Worm (Caenorhabditis elegans) whole organism, L2 larva: ENCODE results near the gene dyf-6.

Experiments used
- C34F6.9 ChIP-seq: fragments of 150-350 bp; optimal IDR thresholded peaks from 2 replicates; lab custom pipeline; 2014; ENCODE audit warnings: missing biosample characterization, missing genetic modification characterization
- F13H6.1 ChIP-seq: sonication (generic microtip); optimal IDR thresholded peaks from 2 replicates; lab custom pipeline; 2016; ENCODE audit warnings: missing genetic modification characterization, missing compliant biosample characterization
- R02D3.7 ChIP-seq: fragments of 150-350 bp; optimal IDR thresholded peaks from 2 replicates; lab custom pipeline; 2014; ENCODE audit warnings: missing biosample characterization, missing genetic modification characterization
- Y55F3AM.14 ChIP-seq: fragments of 200-800 bp; sonication (Bioruptor generic); optimal IDR thresholded peaks from 2 replicates; lab custom pipeline; 2018; ENCODE audit warnings: mild to moderate bottlenecking, missing genetic modification characterization, missing compliant biosample characterization
- ZK546.5 ChIP-seq: sonication (generic microtip); optimal IDR thresholded peaks from 2 replicates; lab custom pipeline; 2017; ENCODE audit warnings: missing biosample characterization, missing genetic modification characterization
- alr-1 ChIP-seq: fragments of 150-350 bp; optimal IDR thresholded peaks from 2 replicates; lab custom pipeline; 2014; ENCODE audit warnings: missing biosample characterization, missing genetic modification characterization
- aly-2 ChIP-seq: fragments of 150-350 bp; optimal IDR thresholded peaks from 2 replicates; lab custom pipeline; 2014; ENCODE audit warnings: missing biosample characterization, missing genetic modification characterization
- ama-1 ChIP-seq: fragments of 150-350 bp; optimal IDR thresholded peaks from 2 replicates; lab custom pipeline; 2018; ENCODE audit warnings: inconsistent platforms
- blmp-1 ChIP-seq: sonication (generic microtip); optimal IDR thresholded peaks from 2 replicates; lab custom pipeline; 2017; ENCODE audit warnings: missing genetic modification characterization, mild to moderate bottlenecking, missing compliant biosample characterization, antibody characterized with exemption, moderate library complexity; ENCODE audit not compliant: insufficient read depth
- ceh-16 ChIP-seq: fragments of 150-350 bp; optimal IDR thresholded peaks from 2 replicates; lab custom pipeline; 2014; ENCODE audit warnings: missing biosample characterization, missing genetic modification characterization
- ceh-82 ChIP-seq: fragments of 150-350 bp; optimal IDR thresholded peaks from 2 replicates; lab custom pipeline; 2014; ENCODE audit warnings: missing biosample characterization, missing genetic modification characterization
- egl-27 ChIP-seq: sonication (generic microtip); optimal IDR thresholded peaks from 3 replicates; lab custom pipeline; 2017; ENCODE audit warnings: missing biosample characterization, missing genetic modification reagents, missing genetic modification characterization
- elt-1 ChIP-seq: fragments of 150-350 bp; optimal IDR thresholded peaks from 2 replicates; lab custom pipeline; 2014; ENCODE audit warnings: missing biosample characterization, missing genetic modification characterization
- elt-3 ChIP-seq: sonication (generic microtip); optimal IDR thresholded peaks from 2 replicates; lab custom pipeline; 2017; ENCODE audit warnings: missing biosample characterization, missing genetic modification characterization
- fos-1 ChIP-seq: fragments of 150-350 bp; optimal IDR thresholded peaks from 2 replicates; lab custom pipeline; 2014; ENCODE audit warnings: missing biosample characterization, missing genetic modification characterization
- gmeb-1 ChIP-seq: fragments of 150-350 bp; optimal IDR thresholded peaks from 2 replicates; lab custom pipeline; 2014; ENCODE audit warnings: missing biosample characterization, missing genetic modification characterization
- lin-11 ChIP-seq: fragments of 150-350 bp; sonication (generic microtip); optimal IDR thresholded peaks from 2 replicates; lab custom pipeline; 2014; ENCODE audit warnings: missing biosample characterization, missing genetic modification characterization, inconsistent platforms, mixed read lengths
- lin-13 ChIP-seq: fragments of 150-350 bp; optimal IDR thresholded peaks from 2 replicates; lab custom pipeline; 2014; ENCODE audit warnings: missing biosample characterization, missing genetic modification reagents, missing genetic modification characterization
- lsy-2 ChIP-seq, 2 experiments: fragments of 150-350 bp in 1 of 2; sonication (generic microtip) in 1 of 2; optimal IDR thresholded peaks; 2 replicates each; lab custom pipeline; 2014 to 2017; ENCODE audit warnings: missing biosample characterization in 2 of 2, missing genetic modification characterization in 2 of 2
- mab-5 ChIP-seq: fragments of 150-350 bp; optimal IDR thresholded peaks from 2 replicates; lab custom pipeline; 2014; ENCODE audit warnings: missing biosample characterization, missing genetic modification characterization
- mbf-1 ChIP-seq: sonication (generic microtip); optimal IDR thresholded peaks from 2 replicates; lab custom pipeline; 2017; ENCODE audit warnings: missing biosample characterization, missing genetic modification characterization
- mdl-1 ChIP-seq, 2 experiments: fragments of 150-350 bp in 1 of 2; sonication (generic microtip) in 1 of 2; optimal IDR thresholded peaks; 2 replicates each; lab custom pipeline; 2017; ENCODE audit warnings: missing biosample characterization in 2 of 2, missing genetic modification characterization in 2 of 2
- nhr-10 ChIP-seq: sonication (generic microtip); optimal IDR thresholded peaks from 2 replicates; lab custom pipeline; 2017; ENCODE audit warnings: missing biosample characterization, missing genetic modification characterization
- nhr-11 ChIP-seq: fragments of 150-350 bp; optimal IDR thresholded peaks from 2 replicates; lab custom pipeline; 2014; ENCODE audit warnings: missing biosample characterization, missing genetic modification characterization
- nhr-12 ChIP-seq: fragments of 150-350 bp; optimal IDR thresholded peaks from 2 replicates; lab custom pipeline; 2014; ENCODE audit warnings: missing biosample characterization, missing genetic modification characterization
- nhr-21 ChIP-seq: fragments of 150-350 bp; optimal IDR thresholded peaks from 2 replicates; lab custom pipeline; 2014; ENCODE audit warnings: missing biosample characterization, missing genetic modification characterization
- nhr-23 ChIP-seq: fragments of 150-350 bp; optimal IDR thresholded peaks from 2 replicates; lab custom pipeline; 2014; ENCODE audit warnings: missing biosample characterization, missing genetic modification reagents, missing genetic modification characterization
- nhr-25 ChIP-seq: fragments of 150-350 bp; sonication (generic microtip); optimal IDR thresholded peaks from 3 replicates; lab custom pipeline; 2014; ENCODE audit warnings: missing biosample characterization, missing genetic modification characterization
- nhr-6 ChIP-seq: fragments of 150-350 bp; optimal IDR thresholded peaks from 2 replicates; lab custom pipeline; 2014; ENCODE audit warnings: missing biosample characterization, missing genetic modification characterization
- nhr-77 ChIP-seq: fragments of 150-350 bp; optimal IDR thresholded peaks from 2 replicates; lab custom pipeline; 2014; ENCODE audit warnings: missing biosample characterization, missing genetic modification characterization
- peb-1 ChIP-seq: fragments of 150-350 bp; optimal IDR thresholded peaks from 2 replicates; lab custom pipeline; 2014; ENCODE audit warnings: missing biosample characterization, missing genetic modification characterization
- sem-4 ChIP-seq: fragments of 150-350 bp; optimal IDR thresholded peaks from 2 replicates; lab custom pipeline; 2014; ENCODE audit warnings: missing biosample characterization, missing genetic modification reagents, missing genetic modification characterization
- skn-1 ChIP-seq: sonication (generic microtip); optimal IDR thresholded peaks from 2 replicates; lab custom pipeline; 2017; ENCODE audit warnings: missing biosample characterization, missing genetic modification characterization
- sma-3 ChIP-seq: sonication (generic microtip); optimal IDR thresholded peaks from 2 replicates; lab custom pipeline; 2016; ENCODE audit warnings: missing genetic modification reagents, missing genetic modification characterization, missing compliant biosample characterization
- sma-9 ChIP-seq, 2 experiments: fragments of 150-350 bp in 1 of 2; sonication (generic microtip) in 1 of 2; optimal IDR thresholded peaks; 2 replicates each; lab custom pipeline; 2014 to 2016; ENCODE audit warnings: missing genetic modification characterization in 2 of 2, mild to moderate bottlenecking in 1 of 2, missing biosample characterization in 1 of 2, missing compliant biosample characterization in 1 of 2, missing genetic modification reagents in 1 of 2, moderate library complexity in 1 of 2
- snpc-4 ChIP-seq: fragments of 150-350 bp; optimal IDR thresholded peaks from 2 replicates; lab custom pipeline; 2014; ENCODE audit warnings: missing biosample characterization, missing genetic modification characterization
- unc-39 ChIP-seq: fragments of 150-350 bp; optimal IDR thresholded peaks from 2 replicates; lab custom pipeline; 2014; ENCODE audit warnings: missing biosample characterization, missing genetic modification characterization
- unc-55 ChIP-seq: fragments of 150-350 bp; sonication (generic microtip); optimal IDR thresholded peaks from 3 replicates; lab custom pipeline; 2014; ENCODE audit warnings: missing biosample characterization, missing genetic modification reagents, missing genetic modification characterization
- zag-1 ChIP-seq: fragments of 150-350 bp; optimal IDR thresholded peaks from 2 replicates; lab custom pipeline; 2014; ENCODE audit warnings: missing biosample characterization, missing genetic modification characterization
- ztf-1 ChIP-seq: fragments of 200-800 bp; sonication (Bioruptor generic); conservative IDR thresholded peaks from 2 replicates; pipeline ENCODE4 v1.3.6; 2022; ENCODE audit warnings: missing genetic modification characterization, missing compliant biosample characterization
- ztf-11 ChIP-seq: sonication (generic microtip); optimal IDR thresholded peaks from 2 replicates; lab custom pipeline; 2017; ENCODE audit warnings: missing biosample characterization, missing genetic modification characterization
- ztf-4 ChIP-seq: fragments of 150-350 bp; optimal IDR thresholded peaks from 2 replicates; lab custom pipeline; 2014; ENCODE audit warnings: missing biosample characterization, missing genetic modification characterization

The dyf-6 gene

ce11 chrX:10392792-10393191 lies 6.5 kb upstream of the dyf-6 start:
- TF ChIP-seq fos-1 (tag; lab: Kevin White, UChicago) (no peak), ztf-4 (no peak), nhr-25 (tag; lab: Kevin White, UChicago) (no peak), lin-13 (GFP tag; lab: Kevin White, UChicago) (no peak), nhr-21 (tag; lab: Kevin White, UChicago) (no peak), aly-2 (no peak), Y55F3AM.14 (no peak), elt-3 (tag; lab: Kevin White, UChicago) (no peak), nhr-11 (no peak), lin-11 (tag; lab: Kevin White, UChicago) (no peak), sma-9 (GFP tag; optimal IDR thresholded peaks at IDR 0.05; lab: Kevin White, UChicago) (no peak), sma-9 (tag; optimal IDR thresholded peaks at IDR 0.05; lab: Kevin White, UChicago) (no peak), ceh-16 (tag; lab: Kevin White, UChicago) (no peak), ZK546.5 (no peak)
- TF ChIP-seq, all 48 proteins: peak for 0

- TF ChIP-seq mdl-1 (tag; optimal IDR thresholded peaks at IDR 0.05; lab: Kevin White, UChicago) (no peak), nhr-21 (tag; lab: Kevin White, UChicago) (peak; percentile 64), lsy-2 (tag; optimal IDR thresholded peaks at IDR 0.05; lab: Kevin White, UChicago) (peak in 1 of 2 experiments; percentile 28), ama-1 (lab: Kevin White, UChicago) (no peak), C34F6.9 (no peak), F13H6.1 (tag; lab: Kevin White, UChicago) (no peak), nhr-25 (tag; lab: Kevin White, UChicago) (peak; percentile 49), lin-11 (tag; lab: Kevin White, UChicago) (no peak), sma-3 (GFP tag; lab: Kevin White, UChicago) (peak; percentile 57), sem-4 (peak; percentile 54), Y55F3AM.14 (no peak), fos-1 (tag; lab: Kevin White, UChicago) (peak; percentile 12), ceh-16 (tag; lab: Kevin White, UChicago) (peak; percentile 40), ztf-1 (GFP tag; lab: Robert Waterston, UW) (no peak), blmp-1 (peak; percentile 70), unc-55 (GFP tag; lab: Kevin White, UChicago) (no peak), zag-1 (tag; lab: Kevin White, UChicago) (no peak)
These were observed 4.9 kb upstream of the dyf-6 start for ce11 chrX:10391174-10391573.

ce11 chrX:10386001-10386400 lies 307 bp downstream of the dyf-6 start:
- TF ChIP-seq sma-9 (GFP tag; optimal IDR thresholded peaks at IDR 0.05; lab: Kevin White, UChicago) (peak; percentile 13), sma-9 (tag; optimal IDR thresholded peaks at IDR 0.05; lab: Kevin White, UChicago) (no peak), C34F6.9 (peak; percentile 18), nhr-12 (no peak)
- TF ChIP-seq, all 48 proteins: peak for 2

- no peak for TF ChIP-seq alr-1 (tag; lab: Kevin White, UChicago)
- TF ChIP-seq peb-1 (tag; lab: Kevin White, UChicago): no peak
- no peak for TF ChIP-seq sma-9 (GFP tag; optimal IDR thresholded peaks at IDR 0.05; lab: Kevin White, UChicago)
- TF ChIP-seq sma-9 (tag; optimal IDR thresholded peaks at IDR 0.05; lab: Kevin White, UChicago): no peak
- peak; percentile 45 for TF ChIP-seq fos-1 (tag; lab: Kevin White, UChicago)
- no peak for TF ChIP-seq R02D3.7 (tag; lab: Kevin White, UChicago)
- no peak for TF ChIP-seq egl-27 (tag; lab: Kevin White, UChicago)
These were observed 6.6 kb downstream of the dyf-6 start, which contains the start of gene rme-4 for ce11 chrX:10379678-10380077. Gene rme-4, minus strand, starts transcription at chrX:10379845.

ce11 chrX:10377663-10378062 lies 8.6 kb downstream of the dyf-6 start:
- TF ChIP-seq nhr-21 (tag; lab: Kevin White, UChicago): peak; percentile 91
- TF ChIP-seq ceh-16 (tag; lab: Kevin White, UChicago): no peak
- TF ChIP-seq zag-1 (tag; lab: Kevin White, UChicago): peak; percentile 49
- TF ChIP-seq nhr-12: no peak
- TF ChIP-seq nhr-10: no peak
- peak in 1 of 2 experiments; percentile 90 for TF ChIP-seq mdl-1 (tag; optimal IDR thresholded peaks at IDR 0.05; lab: Kevin White, UChicago)
- peak; percentile 85 for TF ChIP-seq gmeb-1 (tag; lab: Kevin White, UChicago)
- TF ChIP-seq aly-2: no peak
- TF ChIP-seq nhr-77 (tag; lab: Kevin White, UChicago): peak; percentile 20
- peak; percentile 96 for TF ChIP-seq sma-9 (GFP tag; optimal IDR thresholded peaks at IDR 0.05; lab: Kevin White, UChicago)
- TF ChIP-seq sma-9 (tag; optimal IDR thresholded peaks at IDR 0.05; lab: Kevin White, UChicago): no peak
- no peak for TF ChIP-seq elt-1
- no peak for TF ChIP-seq Y55F3AM.14
- no peak for TF ChIP-seq unc-39 (tag; lab: Kevin White, UChicago)
- peak; percentile 93 for TF ChIP-seq sem-4
- peak; percentile 91 for TF ChIP-seq lin-13 (GFP tag; lab: Kevin White, UChicago)
- peak; percentile 95 for TF ChIP-seq nhr-25 (tag; lab: Kevin White, UChicago)
- no peak for TF ChIP-seq elt-3 (tag; lab: Kevin White, UChicago)
- no peak for TF ChIP-seq skn-1 (tag; lab: Kevin White, UChicago)
- TF ChIP-seq ztf-11: no peak
- TF ChIP-seq F13H6.1 (tag; lab: Kevin White, UChicago): peak; percentile 93
- no peak for TF ChIP-seq mbf-1 (tag; lab: Kevin White, UChicago)
- peak; percentile 19 for TF ChIP-seq ceh-82 (tag; lab: Kevin White, UChicago)
- TF ChIP-seq mab-5 (tag; lab: Kevin White, UChicago): peak; percentile 94
- peak; percentile 52 for TF ChIP-seq blmp-1
- no peak for TF ChIP-seq nhr-23
- TF ChIP-seq snpc-4 (tag; lab: Kevin White, UChicago): peak; percentile 72
- TF ChIP-seq lin-11 (tag; lab: Kevin White, UChicago): peak; percentile 71
- no peak for TF ChIP-seq alr-1 (tag; lab: Kevin White, UChicago)
- TF ChIP-seq nhr-6 (tag; lab: Kevin White, UChicago): peak; percentile 90
